Fruit fly (Drosophila melanogaster) whole organism, prepupa: ENCODE data around the gene CG14657.
A peak's percentile ranks its signal among the peaks of the same experiment; 100 is the strongest.

Experiments used
- Blimp-1 ChIP-seq: fragments of 200-800 bp; sonication (Bioruptor generic); optimal IDR thresholded peaks from 3 replicates; lab custom pipeline; 2017; ENCODE audit warnings: missing biosample characterization, missing genetic modification characterization, mild to moderate bottlenecking, moderate library complexity, missing genetic modification reagents
- CG10631 ChIP-seq: fragments of 200-800 bp; sonication (Bioruptor generic); optimal IDR thresholded peaks from 2 replicates; lab custom pipeline; 2016; ENCODE audit warnings: missing biosample characterization, missing genetic modification characterization
- CG10669 ChIP-seq: fragments of 200-800 bp; sonication (Bioruptor generic); optimal IDR thresholded peaks from 3 replicates; lab custom pipeline; 2018; ENCODE audit warnings: missing biosample characterization, mild to moderate bottlenecking, missing genetic modification characterization, moderate library complexity
- CG11294 ChIP-seq: fragments of 200-800 bp; sonication (Bioruptor generic); IDR thresholded peaks from 2 replicates; pipeline ENCODE4 v1.3.6; 2022; ENCODE audit warnings: missing biosample characterization, missing genetic modification characterization
- CG11762 ChIP-seq: fragments of 200-800 bp; sonication (Bioruptor generic); optimal IDR thresholded peaks from 3 replicates; lab custom pipeline; 2016; ENCODE audit warnings: missing biosample characterization, missing genetic modification characterization; ENCODE audit not compliant: insufficient read depth
- CG11902 ChIP-seq: fragments of 200-800 bp; sonication (Bioruptor generic); optimal IDR thresholded peaks from 3 replicates; lab custom pipeline; 2016; ENCODE audit warnings: missing biosample characterization, missing genetic modification characterization
- CG15336 ChIP-seq: fragments of 200-800 bp; sonication (Bioruptor generic); IDR thresholded peaks from 2 replicates; pipeline ENCODE4 v1.3.6; 2022; ENCODE audit warnings: missing biosample characterization, missing genetic modification characterization
- CG1621 ChIP-seq: fragments of 200-800 bp; sonication (Bioruptor generic); optimal IDR thresholded peaks from 3 replicates; lab custom pipeline; 2018; ENCODE audit warnings: missing biosample characterization, mild to moderate bottlenecking, missing genetic modification characterization
- CG16779 ChIP-seq: fragments of 200-800 bp; sonication (Bioruptor generic); optimal IDR thresholded peaks from 3 replicates; lab custom pipeline; 2017; ENCODE audit warnings: missing biosample characterization, mild to moderate bottlenecking, missing genetic modification characterization
- CG3032 ChIP-seq: fragments of 200-800 bp; optimal IDR thresholded peaks from 2 replicates; lab custom pipeline; 2019; ENCODE audit warnings: missing biosample characterization, mild to moderate bottlenecking, missing genetic modification characterization, moderate library complexity
- CG32006 ChIP-seq: fragments of 200-800 bp; sonication (Bioruptor generic); optimal IDR thresholded peaks from 3 replicates; lab custom pipeline; 2017; ENCODE audit warnings: missing biosample characterization, mild to moderate bottlenecking, missing genetic modification characterization
- CG34406 ChIP-seq: fragments of 200-800 bp; sonication (Bioruptor generic); optimal IDR thresholded peaks from 3 replicates; lab custom pipeline; 2016; ENCODE audit warnings: missing biosample characterization, missing genetic modification characterization
- CG3919 ChIP-seq: fragments of 200-800 bp; sonication (Bioruptor generic); optimal IDR thresholded peaks from 3 replicates; lab custom pipeline; 2016; ENCODE audit warnings: missing biosample characterization, missing genetic modification characterization
- CG4318 ChIP-seq: fragments of 200-800 bp; sonication (Bioruptor generic); optimal IDR thresholded peaks from 3 replicates; lab custom pipeline; 2017; ENCODE audit warnings: missing biosample characterization, mild to moderate bottlenecking, missing genetic modification characterization
- CG6276 ChIP-seq: fragments of 200-800 bp; sonication (Bioruptor generic); optimal IDR thresholded peaks from 2 replicates; lab custom pipeline; 2017; ENCODE audit warnings: missing biosample characterization, mild to moderate bottlenecking, missing genetic modification characterization
- CG6792 ChIP-seq: fragments of 200-800 bp; sonication (Bioruptor generic); optimal IDR thresholded peaks from 3 replicates; lab custom pipeline; 2016; ENCODE audit warnings: missing biosample characterization, missing genetic modification characterization
- CG6854 ChIP-seq: fragments of 200-800 bp; sonication (Bioruptor generic); optimal IDR thresholded peaks from 2 replicates; lab custom pipeline; 2017; ENCODE audit warnings: missing biosample characterization, mild to moderate bottlenecking, missing genetic modification characterization
- CG7368 ChIP-seq: fragments of 200-800 bp; sonication (Bioruptor generic); optimal IDR thresholded peaks from 3 replicates; lab custom pipeline; 2016; ENCODE audit warnings: missing biosample characterization, missing genetic modification characterization
- CG8119 ChIP-seq: fragments of 200-800 bp; sonication (Bioruptor generic); IDR thresholded peaks from 3 replicates; pipeline ENCODE4 v1.3.6; 2022; ENCODE audit warnings: missing biosample characterization, missing genetic modification characterization
- CG8632 ChIP-seq: fragments of 200-800 bp; sonication (Bioruptor generic); optimal IDR thresholded peaks from 3 replicates; lab custom pipeline; 2016; ENCODE audit warnings: missing biosample characterization, missing genetic modification characterization
- CG9139 ChIP-seq: fragments of 200-800 bp; sonication (Bioruptor generic); optimal IDR thresholded peaks from 3 replicates; lab custom pipeline; 2017; ENCODE audit warnings: missing biosample characterization, mild to moderate bottlenecking, missing genetic modification characterization
- Eip75B ChIP-seq: fragments of 200-800 bp; sonication (Bioruptor generic); optimal IDR thresholded peaks from 3 replicates; lab custom pipeline; 2016; ENCODE audit warnings: missing biosample characterization, missing genetic modification characterization
- Eip78C ChIP-seq: fragments of 200-800 bp; sonication (Bioruptor generic); peaks from one replicate; lab custom pipeline; 2016; ENCODE audit warnings: missing biosample characterization, missing genetic modification characterization
- Eip93F ChIP-seq: fragments of 200-800 bp; sonication (Bioruptor generic); optimal IDR thresholded peaks from 2 replicates; lab custom pipeline; 2016; ENCODE audit warnings: missing biosample characterization, mild to moderate bottlenecking, missing genetic modification characterization
- Ets96B ChIP-seq: fragments of 200-800 bp; optimal IDR thresholded peaks from 2 replicates; lab custom pipeline; 2019; ENCODE audit warnings: missing biosample characterization, mild to moderate bottlenecking, missing genetic modification characterization, moderate library complexity
- Gug ChIP-seq: fragments of 200-800 bp; sonication (Bioruptor generic); IDR thresholded peaks from 2 replicates; pipeline ENCODE4 v1.3.6; 2022; ENCODE audit warnings: missing biosample characterization, missing genetic modification characterization
- Hr38 ChIP-seq: sonication (Bioruptor generic); optimal IDR thresholded peaks from 2 replicates; lab custom pipeline; 2016; ENCODE audit warnings: missing biosample characterization, missing genetic modification characterization
- Hr39 ChIP-seq: fragments of 200-800 bp; sonication (Bioruptor generic); optimal IDR thresholded peaks from 2 replicates; lab custom pipeline; 2016; ENCODE audit warnings: missing biosample characterization, missing genetic modification characterization
- Lpt ChIP-seq: fragments of 200-800 bp; sonication (Bioruptor generic); optimal IDR thresholded peaks from 3 replicates; lab custom pipeline; 2016; ENCODE audit warnings: missing biosample characterization, missing genetic modification characterization
- Met ChIP-seq: fragments of 200-800 bp; sonication (Bioruptor generic); optimal IDR thresholded peaks from 3 replicates; lab custom pipeline; 2016; ENCODE audit warnings: missing biosample characterization, missing genetic modification characterization
- OdsH ChIP-seq: fragments of 200-800 bp; sonication (Bioruptor generic); optimal IDR thresholded peaks from 3 replicates; lab custom pipeline; 2016; ENCODE audit warnings: missing biosample characterization, missing genetic modification characterization
- Smox ChIP-seq: fragments of 200-800 bp; sonication (Bioruptor generic); optimal IDR thresholded peaks from 3 replicates; lab custom pipeline; 2016; ENCODE audit warnings: missing biosample characterization, missing genetic modification characterization
- Sox102F ChIP-seq: fragments of 200-800 bp; sonication (Bioruptor generic); optimal IDR thresholded peaks from 2 replicates; lab custom pipeline; 2016; ENCODE audit warnings: missing biosample characterization, mild to moderate bottlenecking, missing genetic modification characterization
- Sox14 ChIP-seq: fragments of 200-800 bp; sonication (Bioruptor generic); optimal IDR thresholded peaks from 3 replicates; lab custom pipeline; 2016; ENCODE audit warnings: missing biosample characterization, missing genetic modification characterization
- Sox15 ChIP-seq: fragments of 200-800 bp; sonication (Bioruptor generic); optimal IDR thresholded peaks from 3 replicates; lab custom pipeline; 2016; ENCODE audit warnings: missing biosample characterization, missing genetic modification characterization
- achi ChIP-seq: fragments of 200-800 bp; sonication (Bioruptor generic); optimal IDR thresholded peaks from 3 replicates; lab custom pipeline; 2016; ENCODE audit warnings: missing biosample characterization, missing genetic modification characterization
- acj6 ChIP-seq: fragments of 200-800 bp; sonication (Bioruptor generic); optimal IDR thresholded peaks from 3 replicates; lab custom pipeline; 2016; ENCODE audit warnings: missing biosample characterization, missing genetic modification characterization
- cyc ChIP-seq: fragments of 200-800 bp; sonication (Bioruptor generic); optimal IDR thresholded peaks from 3 replicates; lab custom pipeline; 2016; ENCODE audit warnings: missing biosample characterization, missing genetic modification characterization
- dsx ChIP-seq: fragments of 200-800 bp; optimal IDR thresholded peaks from 3 replicates; lab custom pipeline; 2019; ENCODE audit warnings: missing biosample characterization, mild to moderate bottlenecking, missing genetic modification characterization, moderate library complexity; ENCODE audit not compliant: poor library complexity, severe bottlenecking
- esn ChIP-seq: fragments of 200-800 bp; sonication (Bioruptor generic); optimal IDR thresholded peaks from 2 replicates; lab custom pipeline; 2016; ENCODE audit warnings: missing biosample characterization, mild to moderate bottlenecking, missing genetic modification characterization, moderate library complexity
- fd59A ChIP-seq: fragments of 200-800 bp; sonication (Bioruptor generic); optimal IDR thresholded peaks from 2 replicates; lab custom pipeline; 2017; ENCODE audit warnings: missing biosample characterization, mild to moderate bottlenecking, missing genetic modification characterization, missing genetic modification reagents
- fd85E ChIP-seq: fragments of 200-800 bp; sonication (Bioruptor generic); optimal IDR thresholded peaks from 3 replicates; lab custom pipeline; 2016; ENCODE audit warnings: missing biosample characterization, missing genetic modification characterization
- fkh ChIP-seq: fragments of 200-800 bp; sonication (Bioruptor generic); optimal IDR thresholded peaks from 3 replicates; lab custom pipeline; 2017; ENCODE audit warnings: missing biosample characterization, mild to moderate bottlenecking, missing genetic modification characterization, moderate library complexity
- lz ChIP-seq: fragments of 200-800 bp; sonication (Bioruptor generic); optimal IDR thresholded peaks from 3 replicates; lab custom pipeline; 2016; ENCODE audit warnings: missing biosample characterization, missing genetic modification characterization
- net ChIP-seq: fragments of 200-800 bp; sonication (Bioruptor generic); optimal IDR thresholded peaks from 3 replicates; lab custom pipeline; 2016; ENCODE audit warnings: missing biosample characterization, missing genetic modification characterization
- pdm3 ChIP-seq: fragments of 200-800 bp; sonication (Bioruptor generic); optimal IDR thresholded peaks from 3 replicates; lab custom pipeline; 2016; ENCODE audit warnings: missing biosample characterization, missing genetic modification characterization
- salr ChIP-seq, 2 experiments: fragments of 200-800 bp; sonication (Bioruptor generic); optimal IDR thresholded peaks; 3 replicates each; lab custom pipeline; 2016 to 2018; ENCODE audit warnings: missing biosample characterization in 2 of 2, missing genetic modification characterization in 2 of 2, mild to moderate bottlenecking in 1 of 2
- spab ChIP-seq: fragments of 200-800 bp; sonication (Bioruptor generic); optimal IDR thresholded peaks from 2 replicates; lab custom pipeline; 2017; ENCODE audit warnings: missing biosample characterization, mild to moderate bottlenecking, missing genetic modification characterization, missing genetic modification reagents
- ss ChIP-seq, 2 experiments: fragments of 200-800 bp; sonication (Bioruptor generic); optimal IDR thresholded peaks; 2 replicates in 1 of 2; 3 replicates in 1 of 2; lab custom pipeline; 2017 to 2018; ENCODE audit warnings: mild to moderate bottlenecking in 2 of 2, missing biosample characterization in 2 of 2, missing genetic modification characterization in 2 of 2, moderate library complexity in 1 of 2
- svp ChIP-seq: fragments of 200-800 bp; sonication (Bioruptor generic); peaks from one replicate; lab custom pipeline; 2016; ENCODE audit warnings: missing biosample characterization, missing genetic modification characterization
- topi ChIP-seq: fragments of 200-800 bp; sonication (Bioruptor generic); optimal IDR thresholded peaks from 3 replicates; lab custom pipeline; 2016; ENCODE audit warnings: missing biosample characterization, missing genetic modification characterization
- vri ChIP-seq: fragments of 200-800 bp; sonication (Bioruptor generic); optimal IDR thresholded peaks from 3 replicates; lab custom pipeline; 2016; ENCODE audit warnings: missing biosample characterization, mild to moderate bottlenecking, missing genetic modification characterization

Gene CG14657

dm6 chr3R:4821098-4821605 lies at the start of gene CG14657:
TSS of gene CG14657 (minus strand) at chr3R:4821432.
- TF ChIP-seq CG6276 (GFP tag; lab: Kevin White, UChicago) (no peak), CG3919 (no peak), CG15336 (GFP tag; lab: Robert Waterston, UW) (peak; percentile 23; the same call in 1 of the 2 replicates), ss (GFP tag; optimal IDR thresholded peaks at IDR 0.05; lab: Kevin White, UChicago) (peak in 1 of 2 experiments; percentile 20), CG16779 (peak; percentile 54), Ets96B (tag; lab: Kevin White, UChicago) (no peak), fd85E (GFP tag; lab: Kevin White, UChicago) (no peak), Blimp-1 (GFP tag; lab: Kevin White, UChicago) (no peak), dsx (GFP tag; lab: Kevin White, UChicago) (no peak), CG11294 (no peak), CG32006 (GFP tag; lab: Kevin White, UChicago) (no peak), acj6 (GFP tag; lab: Kevin White, UChicago) (no peak), CG6792 (no peak), Sox14 (GFP tag; lab: Kevin White, UChicago) (peak; percentile 78), topi (no peak), pdm3 (no peak), CG10669 (GFP tag; lab: Kevin White, UChicago) (no peak), Met (no peak), CG8119 (GFP tag; lab: Robert Waterston, UW) (no peak), OdsH (GFP tag; lab: Kevin White, UChicago) (no peak), achi (no peak), CG9139 (no peak), Hr38 (GFP tag; lab: Kevin White, UChicago) (no peak), Eip78C (GFP tag; lab: Kevin White, UChicago) (no peak), esn (GFP tag; lab: Kevin White, UChicago) (peak; percentile 19), CG4318 (GFP tag; lab: Kevin White, UChicago) (no peak), Eip75B (GFP tag; lab: Kevin White, UChicago) (no peak), cyc (GFP tag; lab: Kevin White, UChicago) (no peak), CG11762 (no peak), lz (GFP tag; lab: Kevin White, UChicago) (no peak), CG3032 (tag; lab: Kevin White, UChicago) (no peak), Gug (GFP tag; lab: Robert Waterston, UW) (no peak), CG8632 (GFP tag; lab: Kevin White, UChicago) (no peak), Lpt (GFP tag; lab: Kevin White, UChicago) (no peak), CG6854 (GFP tag; lab: Kevin White, UChicago) (peak; percentile 39), fd59A (no peak), CG34406 (GFP tag; lab: Kevin White, UChicago) (no peak), vri (no peak), CG7368 (no peak), Eip93F (GFP tag; lab: Kevin White, UChicago) (no peak), Smox (GFP tag; lab: Kevin White, UChicago) (no peak), Hr39 (GFP tag; lab: Kevin White, UChicago) (no peak), fkh (GFP tag; lab: Kevin White, UChicago) (no peak), svp (no peak), CG1621 (tag; lab: Kevin White, UChicago) (peak; percentile 76), Sox102F (GFP tag; lab: Kevin White, UChicago) (no peak), spab (GFP tag; lab: Kevin White, UChicago) (no peak), salr (GFP tag; optimal IDR thresholded peaks at IDR 0.05; lab: Kevin White, UChicago) (no peak), CG11902 (GFP tag; lab: Kevin White, UChicago) (no peak), CG10631 (GFP tag; lab: Kevin White, UChicago) (no peak), net (GFP tag; lab: Kevin White, UChicago) (no peak), Sox15 (no peak)
